Fruit fly (Drosophila melanogaster) whole organism, embryonic: ENCODE data around the gene CG32554.
A peak's percentile ranks its signal among the peaks of the same experiment; 100 is the strongest.

Experiments used
- Abd-B ChIP-seq: fragments of 200-800 bp; sonication (Bioruptor generic); optimal IDR thresholded peaks from 2 replicates; lab custom pipeline; 2018; ENCODE audit warnings: missing biosample characterization, mild to moderate bottlenecking, missing genetic modification characterization, moderate library complexity
- CG10431 ChIP-seq: fragments of 200-800 bp; sonication (Bioruptor generic); optimal IDR thresholded peaks from 3 replicates; lab custom pipeline; 2018; ENCODE audit warnings: missing biosample characterization, mild to moderate bottlenecking, missing genetic modification characterization
- CG10462 ChIP-seq: fragments of 200-800 bp; sonication (Bioruptor generic); optimal IDR thresholded peaks from 2 replicates; lab custom pipeline; 2016; ENCODE audit warnings: missing biosample characterization, missing genetic modification characterization
- CG10543 ChIP-seq: fragments of 200-800 bp; sonication (Bioruptor generic); optimal IDR thresholded peaks from 3 replicates; lab custom pipeline; 2017; ENCODE audit warnings: missing biosample characterization, mild to moderate bottlenecking, missing genetic modification characterization, moderate library complexity
- CG10959 ChIP-seq: fragments of 200-800 bp; sonication (Bioruptor generic); IDR thresholded peaks from 2 replicates; pipeline ENCODE4 v1.3.6; 2022; ENCODE audit warnings: missing biosample characterization, missing genetic modification characterization
- CG12391 ChIP-seq: fragments of 200-800 bp; sonication (Bioruptor generic); optimal IDR thresholded peaks from 3 replicates; lab custom pipeline; 2018; ENCODE audit warnings: missing biosample characterization, mild to moderate bottlenecking, missing genetic modification characterization, moderate library complexity
- CG13775 ChIP-seq: fragments of 200-800 bp; sonication (Bioruptor generic); optimal IDR thresholded peaks from 3 replicates; lab custom pipeline; 2017; ENCODE audit warnings: missing biosample characterization, mild to moderate bottlenecking, missing genetic modification characterization
- CG33213 ChIP-seq: fragments of 200-800 bp; sonication (Bioruptor generic); optimal IDR thresholded peaks from 3 replicates; lab custom pipeline; 2016; ENCODE audit warnings: missing biosample characterization, missing genetic modification characterization
- CG33557 ChIP-seq: fragments of 200-800 bp; sonication (Bioruptor generic); optimal IDR thresholded peaks from 2 replicates; lab custom pipeline; 2019; ENCODE audit warnings: missing biosample characterization, mild to moderate bottlenecking, missing genetic modification characterization, moderate library complexity
- CG3407 ChIP-seq: fragments of 200-800 bp; sonication (Bioruptor generic); optimal IDR thresholded peaks from 2 replicates; lab custom pipeline; 2018; ENCODE audit warnings: missing biosample characterization, mild to moderate bottlenecking, missing genetic modification characterization
- CG4404 ChIP-seq: fragments of 200-800 bp; sonication (Bioruptor generic); IDR thresholded peaks from 2 replicates; pipeline ENCODE4 v1.3.6; 2022; ENCODE audit warnings: missing biosample characterization, missing genetic modification characterization
- CG5245 ChIP-seq: fragments of 200-800 bp; sonication (Bioruptor generic); optimal IDR thresholded peaks from 3 replicates; lab custom pipeline; 2016; ENCODE audit warnings: missing biosample characterization, missing genetic modification characterization
- CG7786 ChIP-seq: fragments of 200-800 bp; sonication (Bioruptor generic); optimal IDR thresholded peaks from 2 replicates; lab custom pipeline; 2016; ENCODE audit warnings: missing biosample characterization, missing genetic modification characterization
- CG8944 ChIP-seq: fragments of 200-800 bp; sonication (Bioruptor generic); optimal IDR thresholded peaks from 3 replicates; lab custom pipeline; 2016; ENCODE audit warnings: missing biosample characterization, missing genetic modification characterization
- CTCF ChIP-seq: fragments of 200-800 bp; sonication (Bioruptor generic); optimal IDR thresholded peaks from 2 replicates; lab custom pipeline; 2017; ENCODE audit warnings: missing biosample characterization, mild to moderate bottlenecking, missing genetic modification characterization, moderate library complexity
- CoRest ChIP-seq: fragments of 200-800 bp; sonication (Bioruptor generic); optimal IDR thresholded peaks from 3 replicates; lab custom pipeline; 2018; ENCODE audit warnings: missing biosample characterization, mild to moderate bottlenecking, missing genetic modification characterization, moderate library complexity
- D ChIP-seq, 2 experiments: fragments of 200-800 bp in 1 of 2; fragments of >200 bp in 1 of 2; sonication (Bioruptor generic) in 1 of 2; optimal IDR thresholded peaks; 2 replicates in 1 of 2; 3 replicates in 1 of 2; lab custom pipeline; 2017; ENCODE audit warnings: mild to moderate bottlenecking in 1 of 2, missing biosample characterization in 1 of 2, missing genetic modification characterization in 1 of 2, missing genetic modification reagents in 1 of 2
- Dip2 ChIP-seq: fragments of 200-800 bp; sonication (Bioruptor generic); IDR thresholded peaks from 2 replicates; pipeline ENCODE4 v1.3.6; 2022; ENCODE audit warnings: missing biosample characterization, missing genetic modification characterization
- Eip74EF ChIP-seq, 2 experiments: fragments of 200-800 bp in 1 of 2; fragments of >200 bp in 1 of 2; sonication (Bioruptor generic) in 1 of 2; optimal IDR thresholded peaks; 2 replicates each; lab custom pipeline; 2017 to 2019; ENCODE audit warnings: missing biosample characterization in 2 of 2, missing genetic modification characterization in 2 of 2, mild to moderate bottlenecking in 1 of 2, moderate library complexity in 1 of 2
- H15 ChIP-seq: fragments of 200-800 bp; sonication (Bioruptor generic); IDR thresholded peaks from 3 replicates; pipeline ENCODE4 v1.3.6; 2022; ENCODE audit warnings: missing biosample characterization, missing genetic modification characterization
- Hr78 ChIP-seq, 2 experiments: fragments of 200-800 bp in 1 of 2; fragments of >200 bp in 1 of 2; sonication (Bioruptor generic) in 1 of 2; optimal IDR thresholded peaks; 2 replicates each; lab custom pipeline; 2017 to 2019; ENCODE audit warnings: missing biosample characterization in 2 of 2, missing genetic modification characterization in 2 of 2, mild to moderate bottlenecking in 1 of 2, moderate library complexity in 1 of 2
- Nf-YB ChIP-seq: fragments of 200-800 bp; sonication (Bioruptor generic); optimal IDR thresholded peaks from 3 replicates; lab custom pipeline; 2019; ENCODE audit warnings: missing biosample characterization, mild to moderate bottlenecking, missing genetic modification characterization, moderate library complexity
- Sox100B ChIP-seq: fragments of 200-800 bp; sonication (Bioruptor generic); optimal IDR thresholded peaks from 3 replicates; lab custom pipeline; 2018; ENCODE audit warnings: missing biosample characterization, mild to moderate bottlenecking, missing genetic modification characterization
- Ssrp ChIP-seq: fragments of 200-800 bp; sonication (Bioruptor generic); optimal IDR thresholded peaks from 2 replicates; lab custom pipeline; 2018; ENCODE audit warnings: missing biosample characterization, mild to moderate bottlenecking, missing genetic modification characterization, moderate library complexity
- Usf ChIP-seq: fragments of 200-800 bp; sonication (Bioruptor generic); optimal IDR thresholded peaks from 2 replicates; lab custom pipeline; 2017; ENCODE audit warnings: missing genotype, missing biosample characterization, missing genetic modification characterization
- Xbp1 ChIP-seq: fragments of 200-800 bp; sonication (Bioruptor generic); optimal IDR thresholded peaks from 3 replicates; lab custom pipeline; 2016; ENCODE audit warnings: missing biosample characterization, mild to moderate bottlenecking, missing genetic modification characterization
- Xrp1 ChIP-seq: fragments of 200-800 bp; sonication (Bioruptor generic); IDR thresholded peaks from 2 replicates; pipeline ENCODE4 v1.3.6; 2022; ENCODE audit warnings: missing biosample characterization, missing genetic modification characterization
- YL-1 ChIP-seq: fragments of 200-800 bp; sonication (Bioruptor generic); optimal IDR thresholded peaks from 3 replicates; lab custom pipeline; 2017; ENCODE audit warnings: missing biosample characterization, mild to moderate bottlenecking, missing genetic modification characterization
- az2 ChIP-seq: fragments of 200-800 bp; sonication (Bioruptor generic); optimal IDR thresholded peaks from 3 replicates; lab custom pipeline; 2016; ENCODE audit warnings: missing biosample characterization, missing genetic modification characterization
- bbx ChIP-seq: fragments of 200-800 bp; sonication (Bioruptor generic); IDR thresholded peaks from 2 replicates; pipeline ENCODE4 v1.3.6; 2022; ENCODE audit warnings: missing biosample characterization, missing genetic modification characterization; ENCODE audit not compliant: partially characterized antibody
- cad ChIP-seq: fragments of >200 bp; optimal IDR thresholded peaks from 2 replicates; lab custom pipeline; 2017; ENCODE audit warnings: missing biosample characterization, missing genetic modification characterization
- chinmo ChIP-seq: fragments of 200-800 bp; sonication (Bioruptor generic); IDR thresholded peaks from 4 replicates; pipeline ENCODE4 v1.3.6; 2022; ENCODE audit warnings: missing biosample characterization, missing genetic modification characterization; ENCODE audit not compliant: partially characterized antibody
- crol ChIP-seq: fragments of 200-800 bp; sonication (Bioruptor generic); IDR thresholded peaks from 2 replicates; pipeline ENCODE4 v1.3.6; 2022; ENCODE audit warnings: missing biosample characterization, missing genetic modification characterization
- dmrt99B ChIP-seq: fragments of 200-800 bp; sonication (Bioruptor generic); optimal IDR thresholded peaks from 2 replicates; lab custom pipeline; 2018; ENCODE audit warnings: missing biosample characterization, mild to moderate bottlenecking, missing genetic modification characterization, moderate library complexity
- en ChIP-seq: fragments of 200-800 bp; sonication (Bioruptor generic); optimal IDR thresholded peaks from 2 replicates; lab custom pipeline; 2016; ENCODE audit warnings: missing biosample characterization, missing genetic modification characterization
- grau ChIP-seq: fragments of 200-800 bp; optimal IDR thresholded peaks from 3 replicates; lab custom pipeline; 2019; ENCODE audit warnings: missing biosample characterization, mild to moderate bottlenecking, missing genetic modification characterization, moderate library complexity
- gsb-n ChIP-seq: fragments of 200-800 bp; sonication (Bioruptor generic); optimal IDR thresholded peaks from 3 replicates; lab custom pipeline; 2018; ENCODE audit warnings: missing biosample characterization, mild to moderate bottlenecking, missing genetic modification characterization
- kay ChIP-seq: fragments of 200-800 bp; sonication (Bioruptor generic); optimal IDR thresholded peaks from 2 replicates; lab custom pipeline; 2016; ENCODE audit warnings: missing biosample characterization, missing genetic modification characterization
- lov ChIP-seq, 2 experiments: fragments of 200-800 bp in 1 of 2; fragments of >200 bp in 1 of 2; sonication (Bioruptor generic) in 1 of 2; IDR thresholded peaks in 1 of 2; optimal IDR thresholded peaks in 1 of 2; 2 replicates in 1 of 2; 3 replicates in 1 of 2; pipeline versions ENCODE4 v1.3.6 to Lab custom; 2017 to 2022; ENCODE audit warnings: missing biosample characterization in 1 of 2, missing genetic modification characterization in 1 of 2
- org-1 ChIP-seq: fragments of 200-800 bp; sonication (Bioruptor generic); optimal IDR thresholded peaks from 2 replicates; lab custom pipeline; 2017; ENCODE audit warnings: missing biosample characterization, missing genetic modification characterization
- ro ChIP-seq: fragments of 200-800 bp; sonication (Bioruptor generic); IDR thresholded peaks from 2 replicates; pipeline ENCODE4 v1.3.6; 2022; ENCODE audit warnings: missing biosample characterization, missing genetic modification characterization
- sens-2 ChIP-seq: fragments of 200-800 bp; sonication (Bioruptor generic); IDR thresholded peaks from 2 replicates; pipeline ENCODE4 v1.3.6; 2022; ENCODE audit warnings: missing biosample characterization, missing genetic modification characterization
- seq ChIP-seq: fragments of 200-800 bp; sonication (Bioruptor generic); IDR thresholded peaks from 2 replicates; pipeline ENCODE4 v1.3.6; 2022; ENCODE audit warnings: missing biosample characterization, missing genetic modification characterization
- sisA ChIP-seq: fragments of 200-800 bp; sonication (Bioruptor generic); IDR thresholded peaks from 2 replicates; pipeline ENCODE4 v1.3.6; 2022; ENCODE audit warnings: missing biosample characterization, missing genetic modification characterization
- tio ChIP-seq: fragments of 200-800 bp; sonication (Bioruptor generic); optimal IDR thresholded peaks from 2 replicates; lab custom pipeline; 2017; ENCODE audit warnings: missing biosample characterization, missing genetic modification characterization, inconsistent platforms
- wor ChIP-seq: fragments of 200-800 bp; sonication (Bioruptor generic); IDR thresholded peaks from 2 replicates; pipeline ENCODE4 v1.3.6; 2022; ENCODE audit warnings: missing biosample characterization, missing genetic modification characterization
- zen ChIP-seq: fragments of 200-800 bp; sonication (Bioruptor generic); optimal IDR thresholded peaks from 3 replicates; lab custom pipeline; 2018; ENCODE audit warnings: missing biosample characterization, mild to moderate bottlenecking, missing genetic modification characterization, moderate library complexity

The CG32554 gene

DNA sequence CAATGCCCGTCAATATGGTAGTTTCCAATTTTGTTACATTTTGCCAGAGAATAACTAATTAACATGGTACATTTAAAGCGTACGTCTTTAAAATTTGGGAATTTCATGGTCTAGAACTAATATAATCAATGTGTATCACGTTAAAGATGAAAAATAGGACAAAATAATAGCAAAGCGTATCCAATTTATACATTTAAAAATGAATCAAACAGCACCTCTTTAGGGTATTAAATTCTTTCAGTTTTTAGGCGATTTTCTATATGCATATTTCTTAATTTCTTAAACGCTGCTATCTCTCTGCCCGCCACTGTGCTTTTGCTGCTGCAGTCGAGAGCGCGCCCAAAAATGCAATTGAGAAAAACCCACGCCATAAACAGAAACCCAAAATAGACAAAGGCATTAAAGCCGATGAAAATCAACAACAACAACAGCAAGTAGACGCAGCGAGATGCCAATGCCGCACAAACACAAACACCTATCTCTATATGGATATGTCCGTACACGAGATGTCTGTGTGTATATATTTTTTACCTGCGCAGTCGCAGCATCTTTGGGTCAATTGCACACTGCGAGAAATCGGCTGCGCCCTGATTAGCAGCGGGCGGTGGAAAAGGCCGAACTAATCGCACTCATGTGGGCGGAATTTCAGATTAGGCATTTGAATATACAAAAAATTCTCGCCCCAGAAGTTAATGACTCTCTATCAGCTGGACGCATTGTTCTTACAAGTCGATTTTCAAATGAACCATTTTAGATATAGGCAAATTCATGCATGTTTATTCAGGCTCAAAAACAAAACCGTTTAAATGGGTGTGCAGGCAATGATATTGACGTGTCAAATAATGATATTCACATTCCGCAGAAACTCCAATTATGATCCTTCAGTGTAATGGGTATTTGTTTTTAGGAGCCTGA lies 23.1 kb downstream of the CG32554 start (continued):
- no peak for TF ChIP-seq ro (GFP tag; lab: Robert Waterston, UW)
- no peak for TF ChIP-seq crol (GFP tag; lab: Robert Waterston, UW)
- TF ChIP-seq en (GFP tag; lab: Kevin White, UChicago) = peak; percentile 40
- peak; percentile 8 for TF ChIP-seq CG5245 (GFP tag; lab: Kevin White, UChicago)
- peak; percentile 78 for TF ChIP-seq zen (tag; lab: Kevin White, UChicago)
- TF ChIP-seq Nf-YB (GFP tag; lab: Kevin White, UChicago) = peak; percentile 55
- TF ChIP-seq sisA (GFP tag; lab: Robert Waterston, UW) = peak; percentile 38
- TF ChIP-seq sens-2 (GFP tag; lab: Robert Waterston, UW) = 0 out of 2 replicates have a peak, but pooled peaks have one; percentile 9
- peak; percentile 37 for TF ChIP-seq Xbp1 (GFP tag; lab: Kevin White, UChicago)
- no peak for TF ChIP-seq Dip2 (GFP tag; lab: Robert Waterston, UW)
- no peak for TF ChIP-seq bbx
- TF ChIP-seq CG12391 = peak; percentile 70
- TF ChIP-seq cad (GFP tag; lab: Kevin White, UChicago) = peak; percentile 81
- peak in 1 of 2 experiments; percentile 30 for TF ChIP-seq Hr78 (GFP tag; optimal IDR thresholded peaks at IDR 0.05; lab: Kevin White, UChicago)
- TF ChIP-seq CG7786 (GFP tag; lab: Kevin White, UChicago) = no peak
- TF ChIP-seq Ssrp = peak; percentile 67
- no peak for TF ChIP-seq CTCF (GFP tag; lab: Kevin White, UChicago)
- peak; percentile 82 for TF ChIP-seq dmrt99B (tag; lab: Kevin White, UChicago)
- TF ChIP-seq CG13775 (GFP tag; lab: Kevin White, UChicago) = peak; percentile 55
- peak; percentile 39; the same call in 1 of the 2 replicates for TF ChIP-seq CG10959 (GFP tag; lab: Robert Waterston, UW)
- peak; percentile 61 for TF ChIP-seq CG4404 (GFP tag; lab: Robert Waterston, UW)
- TF ChIP-seq gsb-n (tag; lab: Kevin White, UChicago) = peak; percentile 63
- TF ChIP-seq tio = peak; percentile 44
- no peak for TF ChIP-seq H15 (GFP tag; lab: Robert Waterston, UW)
- peak; percentile 65 for TF ChIP-seq CG3407
- TF ChIP-seq az2 = peak; percentile 54
- peak; percentile 1 for TF ChIP-seq CG8944 (GFP tag; lab: Kevin White, UChicago)
- TF ChIP-seq wor (GFP tag; lab: Robert Waterston, UW) = peak; percentile 42; the same call in 1 of the 2 replicates
- TF ChIP-seq CG10431 (GFP tag; lab: Kevin White, UChicago) = peak; percentile 45
- peak; percentile 21 for TF ChIP-seq Usf (GFP tag; lab: Kevin White, UChicago)
- TF ChIP-seq grau (tag; lab: Kevin White, UChicago) = peak; percentile 70
- TF ChIP-seq YL-1 = no peak
- peak; percentile 10 for TF ChIP-seq kay (GFP tag; lab: Kevin White, UChicago)
- peak; percentile 47 for TF ChIP-seq org-1 (GFP tag; lab: Kevin White, UChicago)
- peak; percentile 87 for TF ChIP-seq Sox100B (GFP tag; lab: Kevin White, UChicago)
- 0 out of 4 replicates have a peak, but pooled peaks have one; percentile 36 for TF ChIP-seq chinmo (GFP tag; lab: Robert Waterston, UW)
- TF ChIP-seq Xrp1 (GFP tag; lab: Robert Waterston, UW) = peak; percentile 67
- no peak for TF ChIP-seq D (optimal IDR thresholded peaks at IDR 0.05; lab: Kevin White, UChicago)
- TF ChIP-seq D (GFP tag; optimal IDR thresholded peaks at IDR 0.05; lab: Kevin White, UChicago) = peak; percentile 79
- peak; percentile 78 for TF ChIP-seq CoRest (tag; lab: Kevin White, UChicago)
- TF ChIP-seq CG33213 (GFP tag; lab: Kevin White, UChicago) = peak; percentile 15
- peak; percentile 14 for TF ChIP-seq CG10462 (GFP tag; lab: Kevin White, UChicago)
- TF ChIP-seq Abd-B (GFP tag; lab: Kevin White, UChicago) = peak; percentile 39
- peak; percentile 14; the same call in 1 of the 2 replicates for TF ChIP-seq seq (GFP tag; lab: Robert Waterston, UW)
- no peak for TF ChIP-seq lov (optimal IDR thresholded peaks at IDR 0.05; lab: Kevin White, UChicago)
- 0 out of 3 replicates have a peak, but pooled peaks have one; percentile 31 for TF ChIP-seq lov (GFP tag; IDR thresholded peaks at IDR 0.05; lab: Robert Waterston, UW)
- peak; percentile 79 for TF ChIP-seq CG33557 (GFP tag; lab: Kevin White, UChicago)
- TF ChIP-seq Eip74EF (GFP tag; optimal IDR thresholded peaks at IDR 0.05; lab: Kevin White, UChicago) = peak in 1 of 2 experiments; percentile 71
- TF ChIP-seq CG10543 (GFP tag; lab: Kevin White, UChicago) = no peak
